Fruit fly (Drosophila melanogaster) whole organism: ENCODE data around the gene CG13258.

Experiments used
- CG8478 ChIP-seq: fragments of >200 bp; optimal IDR thresholded peaks from 2 replicates; lab custom pipeline; 2018; ENCODE audit warnings: inconsistent platforms
- Dll ChIP-seq: fragments of >200 bp; optimal IDR thresholded peaks from 2 replicates; lab custom pipeline; 2017
- EcR ChIP-seq, 2 experiments: fragments of >200 bp; optimal IDR thresholded peaks; 2 replicates each; lab custom pipeline; 2017; ENCODE audit warnings: missing biosample characterization in 2 of 2, missing genetic modification characterization in 2 of 2, missing genetic modification reagents in 2 of 2
- pan ChIP-seq: fragments of >200 bp; optimal IDR thresholded peaks from 2 replicates; lab custom pipeline; 2017
- psq ChIP-seq: fragments of >200 bp; optimal IDR thresholded peaks from 2 replicates; lab custom pipeline; 2017
- usp ChIP-seq: fragments of >200 bp; optimal IDR thresholded peaks from 2 replicates; lab custom pipeline; 2017; ENCODE audit warnings: missing biosample characterization, missing genetic modification characterization, mixed read lengths

DNA sequence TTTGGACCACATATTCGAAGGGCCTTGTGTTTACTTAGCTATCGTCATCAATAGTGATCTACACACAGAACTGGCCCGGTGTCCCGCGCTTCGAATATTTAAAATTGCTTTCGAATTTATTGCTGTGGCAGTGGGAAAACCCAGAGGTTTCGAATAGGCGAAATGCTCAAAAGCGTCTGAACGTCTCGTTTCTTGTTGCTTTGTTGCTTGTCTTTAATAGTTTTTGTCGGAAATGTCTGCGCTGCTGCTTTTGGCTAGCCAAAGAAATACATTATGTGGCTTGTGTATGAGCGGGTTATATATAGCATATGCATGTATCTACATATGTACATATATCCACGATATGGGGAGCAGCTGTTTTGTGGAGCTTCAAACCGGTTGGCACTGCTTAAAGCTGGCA, 28.4 kb upstream of the CG13258 start:
- TF ChIP-seq pan (lab: Kevin White, UChicago) (no peak), psq (lab: Kevin White, UChicago) (no peak), CG8478 (lab: Kevin White, UChicago) (no peak), usp (GFP tag; lab: Kevin White, UChicago) (no peak), EcR (GFP tag; optimal IDR thresholded peaks at IDR 0.05; lab: Kevin White, UChicago) (no peak), Dll (lab: Kevin White, UChicago) (no peak)
